Fruit fly (Drosophila melanogaster): ENCODE measurements around the gene Acox3.

DNA sequence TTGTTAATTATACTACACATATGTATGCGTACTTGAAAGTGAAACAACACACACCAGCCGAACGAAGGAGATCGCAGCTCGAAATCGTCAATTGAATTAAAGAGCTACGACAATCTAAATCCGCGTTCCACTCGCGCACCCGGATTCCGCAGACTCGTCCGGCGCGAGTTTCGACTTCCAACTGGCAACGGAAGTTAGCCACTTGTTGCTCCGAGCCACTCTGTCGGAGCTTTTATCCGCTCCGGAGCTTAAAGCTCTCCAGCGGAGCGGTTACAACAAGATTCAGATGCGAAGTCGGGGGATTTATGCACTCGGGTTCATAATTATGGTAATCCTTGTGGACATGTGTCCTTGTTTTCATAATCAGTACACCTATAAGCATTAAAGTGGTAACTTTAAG lies 17.3 kb upstream of the Acox3 start, which contains the start of gene Rchy1:
- peak; percentile 48; the same call in 1 of the 3 replicates for TF ChIP-seq CG8119 (GFP tag; IDR thresholded peaks at IDR 0.05)
- TF ChIP-seq CG4318 (GFP tag; optimal IDR thresholded peaks at IDR 0.05), result no peak
- TF ChIP-seq eg (GFP tag; IDR thresholded peaks at IDR 0.05), result peak; percentile 67
- no peak for TF ChIP-seq CG11902 (GFP tag; optimal IDR thresholded peaks at IDR 0.05)
- TF ChIP-seq CG6276 (GFP tag; optimal IDR thresholded peaks at IDR 0.05), result no peak
- no peak for TF ChIP-seq CG32006 (GFP tag; optimal IDR thresholded peaks at IDR 0.05)
- TF ChIP-seq CG8319 (GFP tag; optimal IDR thresholded peaks at IDR 0.05), result no peak
